Fruit fly (Drosophila melanogaster): ENCODE results near the gene CG2150.

CG2150 gene

dm6 chr3R:31745629-31746081 lies 18.9 kb downstream of the CG2150 start, which contains the start of gene awd (continued):
- no peak for TF ChIP-seq TFAM (GFP tag; optimal IDR thresholded peaks at IDR 0.05)
- no peak for TF ChIP-seq lbe (GFP tag; optimal IDR thresholded peaks at IDR 0.05)
- TF ChIP-seq klu (GFP tag; IDR thresholded peaks at IDR 0.05): no peak
- TF ChIP-seq CG4360 (GFP tag; IDR thresholded peaks at IDR 0.05): no peak
- TF ChIP-seq CG10321 (GFP tag; IDR thresholded peaks at IDR 0.05): no peak
- TF ChIP-seq her (GFP tag; optimal IDR thresholded peaks at IDR 0.05): peak; percentile 77
- no peak for TF ChIP-seq CG1024 (GFP tag; IDR thresholded peaks at IDR 0.05)
- no peak for TF ChIP-seq Asciz (GFP tag; optimal IDR thresholded peaks at IDR 0.05)
- TF ChIP-seq CG10654 (GFP tag; optimal IDR thresholded peaks at IDR 0.05): no peak
- TF ChIP-seq Taf1 (GFP tag; IDR thresholded peaks at IDR 0.05): no peak
- no peak for TF ChIP-seq crc (GFP tag; optimal IDR thresholded peaks at IDR 0.05)
- no peak for TF ChIP-seq emc (GFP tag; optimal IDR thresholded peaks at IDR 0.05)
- TF ChIP-seq CG3838 (GFP tag; optimal IDR thresholded peaks at IDR 0.05): no peak
- TF ChIP-seq Atf3 (GFP tag; optimal IDR thresholded peaks at IDR 0.05): no peak
- TF ChIP-seq gro (GFP tag; optimal IDR thresholded peaks at IDR 0.05): no peak
- no peak for TF ChIP-seq Nf-YC (tag; optimal IDR thresholded peaks at IDR 0.05)
- no peak for TF ChIP-seq Atf-2 (GFP tag; optimal IDR thresholded peaks at IDR 0.05)
- TF ChIP-seq Sin3A (optimal IDR thresholded peaks at IDR 0.05): peak; percentile 20
- TF ChIP-seq row (GFP tag; IDR thresholded peaks at IDR 0.05): peak; percentile 24; the same call in 1 of the 3 replicates
- no peak for TF ChIP-seq en (GFP tag; optimal IDR thresholded peaks at IDR 0.05)
- peak; percentile 5 for TF ChIP-seq CG3163 (GFP tag; optimal IDR thresholded peaks at IDR 0.05)
- no peak for TF ChIP-seq CG7372 (GFP tag; IDR thresholded peaks at IDR 0.05)
- TF ChIP-seq sug (tag; optimal IDR thresholded peaks at IDR 0.05): peak; percentile 76
- no peak for TF ChIP-seq CG9876 (GFP tag; optimal IDR thresholded peaks at IDR 0.05)
- peak; percentile 75 for TF ChIP-seq CG12659 (GFP tag; optimal IDR thresholded peaks at IDR 0.05)
- TF ChIP-seq CG14860 (GFP tag; IDR thresholded peaks at IDR 0.05; ENCODE audit: partially characterized antibody): no peak
- TF ChIP-seq Adf1 (GFP tag; IDR thresholded peaks at IDR 0.05): no peak
- TF ChIP-seq CG10462 (GFP tag; optimal IDR thresholded peaks at IDR 0.05): no peak
- TF ChIP-seq Dad (GFP tag; optimal IDR thresholded peaks at IDR 0.05): no peak
- TF ChIP-seq fd96Cb (tag; optimal IDR thresholded peaks at IDR 0.05): no peak
- no peak for TF ChIP-seq jing (GFP tag; optimal IDR thresholded peaks at IDR 0.05)
- TF ChIP-seq CHES-1-like (GFP tag; optimal IDR thresholded peaks at IDR 0.05): peak; percentile 52
- no peak for TF ChIP-seq CG13123 (GFP tag; optimal IDR thresholded peaks at IDR 0.05)
- no peak for TF ChIP-seq CG14050 (GFP tag; IDR thresholded peaks at IDR 0.05)
- TF ChIP-seq tna (GFP tag; IDR thresholded peaks at IDR 0.05; ENCODE audit: partially characterized antibody): peak; percentile 15; the same call in 1 of the 2 replicates
- no peak for TF ChIP-seq Ssrp (tag; optimal IDR thresholded peaks at IDR 0.05)
- TF ChIP-seq CoRest (tag; optimal IDR thresholded peaks at IDR 0.05): no peak
- no peak for TF ChIP-seq Tbp (GFP tag; optimal IDR thresholded peaks at IDR 0.05)
- no peak for TF ChIP-seq cad (GFP tag; optimal IDR thresholded peaks at IDR 0.05)
- TF ChIP-seq knrl (GFP tag; IDR thresholded peaks at IDR 0.05; ENCODE audit: partially characterized antibody): 0 out of 3 replicates have a peak, but pooled peaks have one; percentile 18
- no peak for TF ChIP-seq p53 (GFP tag; optimal IDR thresholded peaks at IDR 0.05)
- TF ChIP-seq cg (GFP tag; optimal IDR thresholded peaks at IDR 0.05): no peak
- TF ChIP-seq sr (GFP tag; IDR thresholded peaks at IDR 0.05): no peak
- no peak for TF ChIP-seq Camta (GFP tag; optimal IDR thresholded peaks at IDR 0.05)
- no peak for TF ChIP-seq Optix (GFP tag; IDR thresholded peaks at IDR 0.05)
- TF ChIP-seq sens (GFP tag): peak; percentile 33
- TF ChIP-seq unpg (GFP tag; optimal IDR thresholded peaks at IDR 0.05): no peak
- no peak for TF ChIP-seq ara (GFP tag; IDR thresholded peaks at IDR 0.05)
- no peak for TF ChIP-seq sob (GFP tag; IDR thresholded peaks at IDR 0.05)
- TF ChIP-seq croc (GFP tag; conservative IDR thresholded peaks at IDR 0.05): no peak
- TF ChIP-seq CG11093 (GFP tag; IDR thresholded peaks at IDR 0.05): no peak
- TF ChIP-seq CG4404 (GFP tag; IDR thresholded peaks at IDR 0.05): no peak
- no peak for TF ChIP-seq sim (GFP tag; IDR thresholded peaks at IDR 0.05)
- TF ChIP-seq CG9215 (GFP tag; IDR thresholded peaks at IDR 0.05): no peak

Data from whole organism, embryonic.